Fruit fly (Drosophila melanogaster): ENCODE measurements around the gene CG31816.

The CG31816 gene

DNA sequence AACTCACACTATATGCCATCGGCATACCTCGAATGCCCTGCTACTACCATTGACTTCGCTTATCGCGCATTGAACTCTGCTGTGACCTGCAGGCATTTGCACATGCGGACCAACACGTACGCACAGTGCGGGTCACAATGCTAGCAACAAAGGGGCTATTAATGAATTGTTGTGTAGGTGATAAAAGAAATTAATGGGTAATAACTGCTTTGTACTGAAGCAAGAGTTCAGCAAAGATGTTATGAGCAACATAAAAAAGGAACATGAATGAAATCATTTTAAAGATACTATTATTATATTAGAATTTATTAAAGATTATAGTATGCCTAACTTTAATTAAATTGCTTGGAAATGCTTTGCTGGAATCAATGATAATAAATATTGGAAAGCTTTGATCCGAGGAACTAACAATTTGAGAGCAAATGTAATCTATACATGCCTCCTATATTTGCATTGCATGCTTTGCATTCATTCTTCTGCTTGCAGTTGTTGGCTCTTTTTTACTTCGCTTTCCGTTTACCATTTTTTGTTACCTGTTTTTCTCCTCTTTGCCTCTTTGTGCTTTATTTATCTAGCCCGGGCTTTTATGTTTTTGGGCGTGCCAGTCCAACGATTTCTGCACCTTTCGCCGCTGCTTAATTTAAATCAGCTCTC, 39.3 kb upstream of the CG31816 start:
- TF ChIP-seq ss (GFP tag; optimal IDR thresholded peaks at IDR 0.05) (peak; percentile 42 to 66), topi (GFP tag; optimal IDR thresholded peaks at IDR 0.05) (no peak), CG6792 (GFP tag; optimal IDR thresholded peaks at IDR 0.05) (peak; percentile 52), spab (GFP tag; optimal IDR thresholded peaks at IDR 0.05) (peak; percentile 53), CG1621 (tag; optimal IDR thresholded peaks at IDR 0.05) (peak; percentile 64), Eip78C (GFP tag) (peak; percentile 84), Lpt (GFP tag; optimal IDR thresholded peaks at IDR 0.05) (peak; percentile 47), CG6854 (GFP tag; optimal IDR thresholded peaks at IDR 0.05) (no peak), CG8319 (GFP tag; optimal IDR thresholded peaks at IDR 0.05) (no peak), CG11902 (GFP tag; optimal IDR thresholded peaks at IDR 0.05) (no peak), CG11294 (GFP tag; IDR thresholded peaks at IDR 0.05) (no peak), Eip75B (GFP tag; optimal IDR thresholded peaks at IDR 0.05) (peak; percentile 58), dac (GFP tag; optimal IDR thresholded peaks at IDR 0.05) (no peak), Hr38 (GFP tag; optimal IDR thresholded peaks at IDR 0.05) (no peak), fkh (GFP tag; optimal IDR thresholded peaks at IDR 0.05) (no peak), Hr4 (GFP tag; optimal IDR thresholded peaks at IDR 0.05) (peak; percentile 72), vri (GFP tag; optimal IDR thresholded peaks at IDR 0.05) (peak; percentile 10), CG8119 (GFP tag; IDR thresholded peaks at IDR 0.05) (peak; percentile 72), CG6276 (GFP tag; optimal IDR thresholded peaks at IDR 0.05) (peak; percentile 70), lz (GFP tag; optimal IDR thresholded peaks at IDR 0.05) (peak; percentile 11), CG15336 (GFP tag; IDR thresholded peaks at IDR 0.05) (peak; percentile 53), Smox (GFP tag; optimal IDR thresholded peaks at IDR 0.05) (no peak), CG3919 (GFP tag; optimal IDR thresholded peaks at IDR 0.05) (peak; percentile 47), salr (GFP tag; optimal IDR thresholded peaks at IDR 0.05) (peak in 1 of 2 experiments; percentile 52), CG31627 (GFP tag; optimal IDR thresholded peaks at IDR 0.05) (peak; percentile 34), Gug (GFP tag; IDR thresholded peaks at IDR 0.05) (0 out of 2 replicates have a peak, but pooled peaks have one; percentile 41), CG10669 (GFP tag; optimal IDR thresholded peaks at IDR 0.05) (peak; percentile 48), CG34406 (GFP tag; optimal IDR thresholded peaks at IDR 0.05) (peak; percentile 64), Ets96B (tag; optimal IDR thresholded peaks at IDR 0.05) (peak; percentile 38), Met (GFP tag; optimal IDR thresholded peaks at IDR 0.05) (peak; percentile 48), achi (GFP tag; optimal IDR thresholded peaks at IDR 0.05) (peak; percentile 64), dsx (GFP tag; optimal IDR thresholded peaks at IDR 0.05; ENCODE audit: poor library complexity, severe bottlenecking) (peak; percentile 2), pdm3 (GFP tag; optimal IDR thresholded peaks at IDR 0.05) (peak; percentile 53), Sox14 (GFP tag; optimal IDR thresholded peaks at IDR 0.05) (peak; percentile 46), Ets21C (GFP tag; optimal IDR thresholded peaks at IDR 0.05) (no peak), cyc (GFP tag; optimal IDR thresholded peaks at IDR 0.05) (peak; percentile 14), Sox102F (GFP tag; optimal IDR thresholded peaks at IDR 0.05) (peak; percentile 42), CG32006 (GFP tag; optimal IDR thresholded peaks at IDR 0.05) (peak; percentile 86), Sox15 (GFP tag; optimal IDR thresholded peaks at IDR 0.05) (peak; percentile 36), CG3032 (tag; optimal IDR thresholded peaks at IDR 0.05) (peak; percentile 35), CG8632 (GFP tag; optimal IDR thresholded peaks at IDR 0.05) (peak; percentile 50), CG4318 (GFP tag; optimal IDR thresholded peaks at IDR 0.05) (peak; percentile 55), CG11762 (GFP tag; optimal IDR thresholded peaks at IDR 0.05; ENCODE audit: insufficient read depth) (peak; percentile 37), CG16779 (tag; optimal IDR thresholded peaks at IDR 0.05) (peak; percentile 44), esn (GFP tag; optimal IDR thresholded peaks at IDR 0.05) (peak; percentile 51), Blimp-1 (GFP tag; optimal IDR thresholded peaks at IDR 0.05) (no peak), fd59A (GFP tag; optimal IDR thresholded peaks at IDR 0.05) (peak; percentile 57), Hr39 (GFP tag; optimal IDR thresholded peaks at IDR 0.05) (peak; percentile 44), acj6 (GFP tag; optimal IDR thresholded peaks at IDR 0.05) (peak; percentile 59), eg (GFP tag; IDR thresholded peaks at IDR 0.05) (peak; percentile 46; the same call in 1 of the 3 replicates), CG10631 (GFP tag; optimal IDR thresholded peaks at IDR 0.05) (peak; percentile 65)
